Worm (Caenorhabditis elegans) whole organism, L4/young adult: ENCODE results near the gene T14G12.12.

Experiments
- W03F9.2 ChIP-seq: fragments of 150-350 bp; optimal IDR thresholded peaks from 2 replicates; lab custom pipeline; 2014; ENCODE audit warnings: missing biosample characterization, missing genetic modification characterization
- dao-5 ChIP-seq: sonication (generic microtip); optimal IDR thresholded peaks from 2 replicates; lab custom pipeline; 2016; ENCODE audit warnings: missing genotype, missing genetic modification characterization, moderate library complexity, missing compliant biosample characterization
- him-1 ChIP-seq: sonication (generic microtip); optimal IDR thresholded peaks from 2 replicates; lab custom pipeline; 2016; ENCODE audit warnings: missing genotype, missing genetic modification reagents, missing genetic modification characterization, missing compliant biosample characterization

Gene T14G12.12

ce11 chrX:3785111-3785808, 27.0 kb upstream of the T14G12.12 start:
- TF ChIP-seq him-1 (tag; lab: Kevin White, UChicago) (no peak), W03F9.2 (tag; lab: Kevin White, UChicago) (no peak), dao-5 (tag; lab: Kevin White, UChicago) (no peak)

DNA sequence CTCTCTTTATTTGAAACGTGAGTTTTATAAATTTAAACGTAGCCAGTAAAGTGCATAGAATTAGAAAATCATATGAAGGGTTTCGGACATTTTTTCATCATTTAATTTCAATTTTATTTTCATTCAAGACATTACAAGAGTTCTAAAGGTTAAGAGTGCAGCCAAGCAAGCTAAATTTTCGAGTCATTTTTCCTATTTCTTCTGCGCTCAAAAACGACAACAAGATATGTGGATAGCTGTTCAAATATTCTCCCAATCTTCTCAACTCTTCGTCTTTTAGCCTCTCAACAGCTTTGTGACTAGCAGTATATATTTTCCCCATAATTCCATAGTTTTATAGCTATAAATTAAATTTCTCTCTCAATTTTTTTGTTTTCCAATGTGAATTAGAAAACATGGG, 25.4 kb upstream of the T14G12.12 start:
- TF ChIP-seq dao-5 (tag; lab: Kevin White, UChicago) (no peak), W03F9.2 (tag; lab: Kevin White, UChicago) (no peak), him-1 (tag; lab: Kevin White, UChicago) (no peak)

DNA sequence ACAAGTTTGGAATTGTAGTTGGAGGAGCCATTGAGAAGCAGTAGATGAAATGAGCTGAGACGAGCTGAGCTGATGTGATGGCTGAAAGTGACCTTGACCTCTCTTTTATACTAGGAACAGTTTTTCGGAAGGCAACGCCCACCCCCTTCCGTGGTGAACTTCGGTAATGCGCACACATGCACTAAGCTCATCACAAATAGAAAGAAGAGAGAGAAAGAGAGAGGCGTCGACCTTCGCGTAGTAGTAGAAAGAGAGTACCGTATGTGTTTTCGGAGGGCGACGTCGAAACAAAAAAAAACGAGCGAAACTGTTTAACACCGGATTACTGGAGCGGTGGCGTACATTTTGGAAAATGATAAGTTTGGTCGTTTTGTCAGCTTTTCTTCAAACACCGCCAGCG, 22.7 kb upstream of the T14G12.12 start, which contains the start of gene marg-1:
marg-1 (minus strand) TSS at position 101 of the 400 bp plus-strand sequence.
- no peak for TF ChIP-seq him-1 (tag; lab: Kevin White, UChicago)
- TF ChIP-seq dao-5 (tag; lab: Kevin White, UChicago) = no peak
- TF ChIP-seq W03F9.2 (tag; lab: Kevin White, UChicago) = no peak

DNA sequence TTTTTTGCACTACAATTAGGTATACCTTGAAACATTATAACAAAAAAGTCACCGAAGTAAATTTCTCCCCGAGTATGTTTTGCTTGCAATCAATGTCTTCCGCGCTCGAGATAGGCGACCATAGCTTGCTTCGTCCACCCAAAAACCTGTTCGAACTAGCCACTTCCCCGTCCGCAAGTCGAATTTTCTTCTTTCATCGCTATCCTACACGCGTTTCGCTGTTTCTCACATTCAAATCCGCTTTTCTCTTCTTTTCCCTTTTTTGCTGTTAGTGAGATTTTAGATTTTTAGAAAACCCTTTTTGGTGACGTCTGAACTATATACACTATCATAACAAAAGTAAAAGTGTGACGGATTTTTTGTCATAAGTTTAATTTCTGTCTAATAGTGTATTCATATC, 14.9 kb upstream of the T14G12.12 start:
- no peak for TF ChIP-seq W03F9.2 (tag; lab: Kevin White, UChicago)
- TF ChIP-seq him-1 (tag; lab: Kevin White, UChicago) = no peak
- TF ChIP-seq dao-5 (tag; lab: Kevin White, UChicago) = no peak

DNA sequence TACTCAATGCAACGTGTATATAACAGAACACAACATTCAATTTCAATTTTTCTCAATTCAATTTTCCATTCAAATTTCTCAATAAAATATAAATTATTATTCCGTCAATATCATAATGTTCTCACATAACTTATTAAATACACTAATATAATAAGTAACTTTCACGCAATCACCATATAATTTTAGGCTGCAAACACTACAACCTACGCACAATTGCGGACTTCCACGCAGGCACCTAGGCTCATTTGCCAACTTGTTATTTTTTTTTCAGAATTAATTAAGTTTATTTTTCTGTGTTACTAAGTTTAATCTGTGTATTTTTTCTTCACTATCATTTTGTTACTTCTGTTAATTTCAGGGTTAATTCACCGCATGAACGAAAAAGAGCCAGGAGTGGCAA, 14.1 kb upstream of the T14G12.12 start, which contains the start of gene F47B7.2:
F47B7.2 (plus strand) TSS at position 358 of the 400 bp plus-strand sequence.
- TF ChIP-seq W03F9.2 (tag; lab: Kevin White, UChicago) = no peak
- no peak for TF ChIP-seq him-1 (tag; lab: Kevin White, UChicago)
- no peak for TF ChIP-seq dao-5 (tag; lab: Kevin White, UChicago)

ce11 chrX:3768717-3769116, 10.4 kb upstream of the T14G12.12 start, which contains the start of gene F47B7.5:
Gene F47B7.5 (minus strand): TSS chrX:3768817.
- TF ChIP-seq dao-5 (tag; lab: Kevin White, UChicago) (no peak), him-1 (tag; lab: Kevin White, UChicago) (no peak), W03F9.2 (tag; lab: Kevin White, UChicago) (no peak)

ce11 chrX:3766552-3766951, 8.3 kb upstream of the T14G12.12 start, which contains the start of gene F47B7.4:
Gene F47B7.4 (minus strand): TSS chrX:3766652.
- TF ChIP-seq W03F9.2 (tag; lab: Kevin White, UChicago) (no peak), dao-5 (tag; lab: Kevin White, UChicago) (no peak), him-1 (tag; lab: Kevin White, UChicago) (no peak)

- no peak for TF ChIP-seq W03F9.2 (tag; lab: Kevin White, UChicago)
- TF ChIP-seq dao-5 (tag; lab: Kevin White, UChicago) = no peak
- no peak for TF ChIP-seq him-1 (tag; lab: Kevin White, UChicago)
These were observed 6.0 kb upstream of the T14G12.12 start, which contains the start of gene F47B7.3 for ce11 chrX:3764295-3764694. Gene F47B7.3 (minus strand): TSS chrX:3764395.

ce11 chrX:3762410-3762809, 4.1 kb upstream of the T14G12.12 start, which contains the start of gene T14G12.11:
Gene T14G12.11 (minus strand): TSS chrX:3762547.
- no peak for TF ChIP-seq dao-5 (tag; lab: Kevin White, UChicago)
- no peak for TF ChIP-seq him-1 (tag; lab: Kevin White, UChicago)
- TF ChIP-seq W03F9.2 (tag; lab: Kevin White, UChicago) = no peak

DNA sequence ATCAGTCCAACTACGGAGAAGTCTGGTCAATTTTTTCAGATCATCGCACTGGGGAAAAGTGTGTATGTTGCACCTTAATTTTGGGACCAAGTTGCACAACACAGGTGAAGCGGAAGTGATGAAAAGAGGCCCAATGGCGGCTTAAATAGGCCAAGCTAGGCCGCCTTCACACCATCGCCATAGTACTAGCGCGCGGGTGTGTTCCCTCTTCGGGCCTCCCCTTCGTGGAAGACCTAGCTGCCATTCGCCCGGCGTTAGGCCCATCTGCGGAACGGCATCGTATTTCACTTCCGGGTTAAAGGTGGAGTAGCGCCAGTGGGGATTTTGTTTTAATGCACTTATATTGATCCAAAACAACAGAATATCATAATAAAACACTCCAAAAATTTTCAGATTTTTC, 1.5 kb upstream of the T14G12.12 start:
- TF ChIP-seq W03F9.2 (tag; lab: Kevin White, UChicago) = no peak
- no peak for TF ChIP-seq dao-5 (tag; lab: Kevin White, UChicago)
- no peak for TF ChIP-seq him-1 (tag; lab: Kevin White, UChicago)

DNA sequence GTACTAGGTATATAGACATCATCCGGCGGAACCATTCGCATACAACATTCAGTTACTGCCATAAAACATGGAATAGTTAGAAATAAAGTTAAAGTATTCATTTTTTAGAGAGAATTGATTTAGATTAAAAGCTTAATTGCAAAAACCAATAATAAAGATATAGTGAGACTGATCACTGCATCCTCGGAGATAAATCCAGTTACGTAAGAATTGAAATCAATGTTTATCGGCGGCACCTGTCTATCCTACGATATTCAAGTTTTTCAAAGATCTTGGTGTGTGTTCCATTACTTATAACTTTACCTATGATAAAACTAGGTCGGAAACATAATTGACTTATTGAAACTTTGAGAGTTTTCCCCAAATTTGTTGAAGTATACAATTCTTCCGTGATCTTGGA, 1.0 kb upstream of the T14G12.12 start, which contains the start of gene T14G12.6:
T14G12.6 (minus strand) TSS at position 101 of the 400 bp plus-strand sequence.
- TF ChIP-seq dao-5 (tag; lab: Kevin White, UChicago) (no peak), him-1 (tag; lab: Kevin White, UChicago) (no peak), W03F9.2 (tag; lab: Kevin White, UChicago) (no peak)

DNA sequence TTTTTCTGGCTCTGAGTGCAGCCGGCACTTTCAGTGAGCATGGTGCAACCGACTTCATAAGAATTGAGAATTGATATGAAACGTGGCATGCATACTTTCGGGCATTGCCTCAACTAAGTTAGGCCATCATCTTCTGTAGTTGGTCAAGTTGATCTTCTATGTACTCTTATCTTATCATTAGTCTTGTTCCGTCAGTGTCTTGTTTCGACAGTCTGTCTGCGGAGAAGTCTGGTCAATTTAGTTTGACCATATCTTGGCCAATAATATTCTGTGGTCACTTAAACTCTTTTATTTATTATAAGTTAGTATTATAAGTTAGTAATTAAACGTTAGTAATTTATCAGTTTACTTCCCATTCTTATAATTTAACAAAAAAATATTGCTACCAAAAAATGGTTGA, 2.1 kb downstream of the T14G12.12 start:
- TF ChIP-seq W03F9.2 (tag; lab: Kevin White, UChicago) = no peak

DNA sequence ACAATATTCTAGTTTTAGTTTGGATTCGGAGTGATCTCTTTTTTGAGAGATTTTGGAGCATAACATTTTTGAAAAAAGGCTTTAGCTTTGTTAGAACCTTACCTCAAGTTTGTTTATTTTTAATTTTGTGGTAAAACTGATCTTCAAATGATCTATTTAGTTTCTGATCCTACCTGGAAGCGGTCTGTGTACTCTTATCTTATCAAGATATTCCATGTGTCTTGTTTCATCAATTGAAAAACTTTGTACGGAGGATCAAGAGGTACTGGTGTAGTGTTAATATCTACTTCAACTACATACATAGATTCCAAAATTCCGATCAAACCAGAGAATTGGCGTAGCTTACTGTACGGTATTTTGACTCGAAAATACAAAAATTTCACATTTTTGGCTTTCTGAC, 2.5 kb downstream of the T14G12.12 start:
- TF ChIP-seq dao-5 (tag; lab: Kevin White, UChicago) (no peak), W03F9.2 (tag; lab: Kevin White, UChicago) (no peak), him-1 (tag; lab: Kevin White, UChicago) (no peak)

DNA sequence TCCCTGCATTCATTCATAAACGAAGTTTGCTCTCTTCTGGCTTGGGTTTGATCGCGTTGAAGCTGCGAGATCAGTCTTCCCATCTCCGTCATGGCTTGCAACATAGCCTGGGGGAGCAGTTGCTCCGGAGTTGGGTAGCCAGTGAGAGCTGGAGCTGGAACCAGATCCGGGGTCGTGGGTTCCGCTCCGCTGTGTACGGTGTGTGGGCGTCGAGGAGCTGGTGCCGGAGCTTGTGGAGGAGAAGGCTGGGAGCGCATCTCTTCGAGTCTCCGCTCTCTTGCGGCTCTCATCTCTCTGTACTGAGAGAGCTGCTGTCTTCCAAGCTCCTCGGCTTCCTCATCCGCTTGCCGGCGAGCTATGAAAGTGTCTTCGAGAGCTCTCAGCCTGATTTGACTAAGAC, 5.9 kb downstream of the T14G12.12 start:
- no peak for TF ChIP-seq W03F9.2 (tag; lab: Kevin White, UChicago)
- no peak for TF ChIP-seq dao-5 (tag; lab: Kevin White, UChicago)
- TF ChIP-seq him-1 (tag; lab: Kevin White, UChicago) = no peak
